Fruit fly (Drosophila melanogaster) whole organism, embryonic: ENCODE results near the gene CG8141.

ENCODE experiments used
- CG14860 ChIP-seq: fragments of 200-800 bp; sonication (Bioruptor generic); IDR thresholded peaks from 3 replicates; pipeline ENCODE4 v1.3.6; 2022; ENCODE audit warnings: missing biosample characterization, missing genetic modification characterization; ENCODE audit not compliant: partially characterized antibody
- CG7839 ChIP-seq: fragments of 200-800 bp; sonication (Bioruptor generic); optimal IDR thresholded peaks from 3 replicates; lab custom pipeline; 2018; ENCODE audit warnings: missing biosample characterization, mild to moderate bottlenecking, missing genetic modification characterization, moderate library complexity
- Rx ChIP-seq: fragments of 200-800 bp; sonication (Bioruptor generic); IDR thresholded peaks from 2 replicates; pipeline ENCODE4 v1.3.6; 2022; ENCODE audit warnings: missing biosample characterization, missing genetic modification characterization

DNA sequence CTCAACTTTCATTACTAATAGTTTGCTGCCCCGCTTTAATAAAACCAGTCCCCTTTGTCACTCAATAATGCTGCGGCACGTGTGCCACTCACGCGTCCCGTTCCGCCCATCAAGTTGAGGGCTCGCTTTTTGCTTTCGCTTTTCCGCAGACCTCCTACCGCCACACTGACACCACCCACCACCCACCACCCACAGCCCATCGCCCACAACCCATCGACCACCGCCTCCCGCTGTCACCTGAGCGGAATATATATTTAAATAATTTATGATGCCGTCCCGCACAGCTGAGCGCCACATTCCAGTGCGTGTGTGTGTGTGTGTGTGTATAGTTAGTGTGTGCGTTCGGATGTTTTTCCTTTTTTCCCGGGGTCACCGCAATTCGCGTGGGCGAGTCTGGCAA is 50.3 kb downstream of the CG8141 start:
- TF ChIP-seq CG14860 (GFP tag; lab: Robert Waterston, UW) (no peak), CG7839 (tag; lab: Kevin White, UChicago) (no peak), Rx (GFP tag; lab: Robert Waterston, UW) (no peak)
